Worm (Caenorhabditis elegans) whole organism, midembryonic: ENCODE results near the gene C49G7.7.

Source experiments
- flt-1 ChIP-seq: fragments of 200-800 bp; sonication (Bioruptor generic); IDR thresholded peaks from 2 replicates; pipeline ENCODE4 v1.3.6; 2022; ENCODE audit warnings: missing genetic modification characterization, missing compliant biosample characterization
- klf-2 ChIP-seq: fragments of 200-800 bp; sonication (Bioruptor generic); conservative IDR thresholded peaks from 2 replicates; pipeline ENCODE4 v1.3.6; 2022; ENCODE audit warnings: missing genetic modification reagents, missing genetic modification characterization, missing compliant biosample characterization

DNA sequence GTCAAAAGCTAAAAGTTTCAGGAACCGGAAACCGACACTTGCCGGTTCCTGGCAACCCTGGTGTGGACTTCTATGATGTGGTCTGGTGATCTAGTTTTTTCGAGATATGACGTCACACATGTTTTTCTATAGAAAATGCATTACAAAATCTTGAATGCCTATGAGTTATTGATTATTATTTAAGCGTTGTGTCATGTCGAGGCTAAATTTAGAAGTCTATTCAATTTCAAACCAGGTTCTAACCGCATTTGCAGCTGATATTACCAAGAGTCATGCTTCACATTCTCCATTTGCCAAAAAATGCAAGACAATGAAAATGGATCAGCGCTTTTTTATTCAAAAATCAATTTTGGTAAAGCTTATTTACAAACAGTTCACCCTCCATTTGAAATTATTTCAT, 15.1 kb upstream of the C49G7.7 start, which contains the start of gene K09D9.3:
- no peak for TF ChIP-seq klf-2 (GFP tag; lab: Robert Waterston, UW)
- no peak for TF ChIP-seq flt-1 (GFP tag; lab: Robert Waterston, UW)
